Fruit fly (Drosophila melanogaster): ENCODE data around the gene GABA-B-R1.
A peak's percentile ranks its signal among the peaks of the same experiment; 100 is the strongest.

Gene GABA-B-R1

DNA sequence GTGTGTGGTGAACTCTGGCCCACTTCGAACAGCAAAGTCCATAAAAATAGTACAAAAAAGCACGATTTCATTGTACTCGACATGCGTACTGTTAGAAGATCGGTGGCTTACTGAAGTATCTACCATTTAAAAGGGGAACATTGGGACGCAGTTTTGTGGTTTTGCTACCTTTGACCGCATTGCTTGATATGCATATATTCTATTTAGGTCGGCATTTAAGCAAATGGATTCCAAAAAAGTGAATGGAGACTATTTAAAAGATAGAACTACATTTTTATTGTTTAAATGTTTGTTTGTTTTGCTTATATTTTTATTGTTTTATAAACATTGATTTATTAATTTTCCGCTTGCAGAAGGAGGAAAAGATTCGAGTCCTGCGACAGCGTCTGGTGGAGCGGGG, 15.5 kb downstream of the GABA-B-R1 start, which contains the start of gene CG31832:
Gene CG31832 (minus strand): TSS at position 101 of the 400 bp plus-strand sequence.
- no peak for TF ChIP-seq noc (tag; optimal IDR thresholded peaks at IDR 0.05)

dm6 chr2L:15035366-15035765, 19.2 kb downstream of the GABA-B-R1 start, which contains the start of gene yellow-c:
Gene yellow-c, plus strand, starts transcription at chr2L:15035394.
- no peak for TF ChIP-seq noc (tag; optimal IDR thresholded peaks at IDR 0.05)

dm6 chr2L:15038339-15039308, 22.5 kb downstream of the GABA-B-R1 start, which contains the start of gene CIAPIN1:
Gene CIAPIN1, minus strand, starts transcription at chr2L:15038861.
- no peak for TF ChIP-seq noc (tag; optimal IDR thresholded peaks at IDR 0.05)

- TF ChIP-seq noc (tag; optimal IDR thresholded peaks at IDR 0.05), result no peak
These were observed 23.2 kb downstream of the GABA-B-R1 start for dm6 chr2L:15039309-15039772.

DNA sequence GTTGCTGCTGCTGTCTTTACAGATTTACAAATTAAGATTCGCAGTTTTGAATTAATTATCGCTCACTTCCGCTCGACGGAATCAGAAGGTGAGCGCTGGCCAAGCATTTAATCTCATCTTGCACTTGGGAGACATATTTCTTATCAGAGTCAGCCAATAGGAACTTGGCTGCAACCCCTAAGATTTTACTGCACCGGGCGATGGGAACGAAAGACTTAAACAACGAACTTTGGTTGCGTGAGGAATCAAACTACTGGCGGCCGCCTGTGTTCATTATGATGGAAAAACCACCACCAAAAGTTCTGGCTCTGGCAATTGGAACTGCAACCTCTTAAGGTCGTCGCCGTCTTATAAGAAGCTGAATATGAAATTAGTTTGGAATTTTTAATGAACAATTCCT, 27.6 kb downstream of the GABA-B-R1 start:
- no peak for TF ChIP-seq noc (tag; optimal IDR thresholded peaks at IDR 0.05)

- TF ChIP-seq noc (tag; optimal IDR thresholded peaks at IDR 0.05), result no peak
These were observed 36.8 kb downstream of the GABA-B-R1 start for dm6 chr2L:15052805-15053388.

DNA sequence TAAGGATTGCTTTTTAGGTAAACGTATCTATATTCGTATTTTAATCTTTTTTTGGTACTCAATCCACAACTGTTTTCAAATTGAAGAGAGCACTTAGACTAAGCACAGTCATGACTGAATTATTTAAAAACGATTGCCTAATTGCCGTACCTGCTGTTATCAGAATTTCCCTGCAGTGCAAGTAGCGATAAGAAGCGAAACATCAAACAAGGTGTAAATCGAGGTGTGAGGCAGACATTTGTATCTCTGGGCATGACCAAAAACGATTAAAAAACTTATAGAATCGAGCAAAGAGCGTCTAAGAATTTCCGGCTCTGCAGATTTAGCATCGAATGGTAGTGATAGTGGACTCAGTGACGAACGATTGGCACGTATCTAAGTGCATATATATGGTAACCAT, 39.0 kb downstream of the GABA-B-R1 start:
- TF ChIP-seq noc (tag; optimal IDR thresholded peaks at IDR 0.05), result no peak

DNA sequence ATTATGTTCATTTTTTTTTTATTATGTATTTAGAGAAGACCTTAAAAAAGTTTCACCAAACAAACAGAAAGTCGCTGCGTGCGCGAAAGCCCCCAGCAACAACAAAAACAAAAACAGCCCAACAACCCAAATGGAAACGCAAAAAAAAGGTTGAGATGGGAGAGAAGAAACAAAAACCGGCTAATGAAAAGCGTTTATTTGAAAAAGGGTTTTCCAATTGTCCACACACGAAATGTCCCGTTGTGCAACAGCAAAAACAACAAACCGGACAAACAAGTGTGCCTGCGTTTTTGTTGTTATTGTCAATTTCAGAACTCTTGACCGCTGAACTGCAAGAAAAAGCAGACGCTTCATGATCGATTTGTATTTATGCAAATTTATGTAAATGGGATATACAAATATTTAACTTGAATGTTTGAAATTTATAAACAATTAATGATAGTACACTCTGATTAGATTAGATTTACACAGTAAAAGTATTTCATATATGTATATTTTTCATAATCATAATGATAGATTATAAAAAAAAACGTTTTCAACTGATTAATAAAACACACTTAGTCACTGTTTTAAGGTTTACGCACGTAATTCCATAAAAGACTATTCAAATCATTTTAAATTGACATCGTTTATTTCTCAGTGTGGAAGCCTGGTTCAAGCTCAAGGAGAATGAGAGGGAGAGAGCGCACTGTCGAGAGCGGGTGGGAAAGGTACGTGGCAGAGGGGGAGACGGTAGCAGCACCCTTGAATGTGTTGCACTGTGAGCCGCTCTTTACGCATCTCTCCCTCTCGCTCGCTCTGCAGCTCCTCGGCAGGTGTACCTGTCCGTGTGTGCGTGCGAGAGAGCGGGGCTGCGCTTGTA, 40.5 kb downstream of the GABA-B-R1 start:
- TF ChIP-seq noc (tag; optimal IDR thresholded peaks at IDR 0.05), result peak; percentile 65

DNA sequence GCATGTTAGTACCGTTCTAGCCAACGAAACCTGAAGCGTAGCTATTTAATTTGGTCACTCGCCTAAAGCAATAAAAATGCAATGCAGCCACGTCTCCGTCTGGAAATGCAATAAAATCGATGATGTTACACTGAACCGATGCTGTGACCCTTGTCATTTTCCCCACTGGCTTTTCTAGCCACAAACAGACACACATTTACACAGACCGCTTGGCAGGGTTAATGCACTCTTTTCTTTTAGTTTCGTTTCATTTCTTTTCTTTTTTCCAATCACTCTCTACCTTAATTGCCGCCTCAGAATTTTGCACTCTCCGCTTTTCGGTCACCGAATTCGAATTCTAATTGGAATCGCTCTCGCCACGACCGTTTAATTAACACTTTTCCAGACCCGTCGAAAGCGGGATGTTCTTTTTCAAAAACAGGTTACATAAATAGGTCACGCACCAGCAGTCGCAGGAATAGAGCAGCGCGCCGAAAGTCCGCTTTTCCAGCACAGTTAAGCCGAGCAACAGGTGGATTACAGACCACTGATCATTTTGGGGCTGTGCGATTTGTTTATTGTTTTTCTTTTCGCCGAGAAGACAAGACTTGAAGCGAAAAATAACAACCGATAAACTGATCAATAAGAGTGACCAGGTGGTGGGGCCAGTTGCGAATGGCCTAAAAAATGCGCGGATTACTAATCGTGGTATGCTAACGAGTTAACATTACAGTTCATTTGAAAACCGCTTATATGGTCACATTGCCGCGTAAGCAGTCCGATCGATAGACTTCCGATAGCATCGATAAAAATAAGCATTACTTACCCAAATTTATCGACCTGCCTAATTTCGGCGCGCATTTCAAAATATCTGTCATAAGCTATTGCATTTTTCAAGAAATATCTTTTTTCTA, 41.3 kb downstream of the GABA-B-R1 start, which contains the start of gene ck:
Gene ck (minus strand): TSS at position 638 of the 893 bp plus-strand sequence.
- no peak for TF ChIP-seq noc (tag; optimal IDR thresholded peaks at IDR 0.05)

DNA sequence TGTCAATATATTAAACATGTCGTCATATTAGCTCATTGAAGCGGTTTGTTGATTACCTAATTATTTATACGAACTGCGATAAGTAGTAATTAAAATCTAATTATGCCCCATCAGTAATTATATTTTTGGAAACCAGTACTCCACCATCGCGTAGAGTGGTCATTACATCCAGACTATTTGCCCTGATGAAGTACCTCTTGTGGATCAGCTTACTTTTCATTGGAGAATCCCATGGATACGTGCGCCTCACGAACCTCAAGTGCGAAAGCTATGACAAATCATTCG, 41.9 kb downstream of the GABA-B-R1 start, which contains the start of gene CG33679:
Gene CG33679 (plus strand): TSS at position 186 of the 285 bp plus-strand sequence.
- TF ChIP-seq noc (tag; optimal IDR thresholded peaks at IDR 0.05), result no peak

dm6 chr2L:15059000-15059399, 42.9 kb downstream of the GABA-B-R1 start:
- no peak for TF ChIP-seq noc (tag; optimal IDR thresholded peaks at IDR 0.05)

DNA sequence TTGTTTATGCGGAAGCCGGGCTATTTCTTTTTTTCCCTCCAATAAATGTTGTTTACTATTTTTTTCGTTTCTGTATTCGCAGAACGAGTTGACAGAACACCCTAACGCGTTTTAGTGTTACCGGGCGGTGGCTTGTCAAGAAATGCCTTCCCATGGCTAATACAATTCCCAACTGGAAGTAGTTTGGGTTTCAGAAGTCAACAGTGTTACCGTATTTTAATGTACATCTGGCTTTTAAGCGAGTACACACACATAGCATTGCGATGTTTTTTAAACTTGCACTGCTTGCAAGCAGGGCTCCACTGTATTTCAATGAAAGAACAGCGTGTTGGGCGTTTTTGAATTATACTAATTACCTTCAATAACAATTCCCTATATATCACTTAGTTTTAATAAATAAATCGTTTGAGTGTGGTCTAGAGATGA, 44.5 kb downstream of the GABA-B-R1 start, which contains the start of gene TfIIS:
Gene TfIIS (minus strand): TSS at position 178 of the 426 bp plus-strand sequence.
- TF ChIP-seq noc (tag; optimal IDR thresholded peaks at IDR 0.05), result no peak

DNA sequence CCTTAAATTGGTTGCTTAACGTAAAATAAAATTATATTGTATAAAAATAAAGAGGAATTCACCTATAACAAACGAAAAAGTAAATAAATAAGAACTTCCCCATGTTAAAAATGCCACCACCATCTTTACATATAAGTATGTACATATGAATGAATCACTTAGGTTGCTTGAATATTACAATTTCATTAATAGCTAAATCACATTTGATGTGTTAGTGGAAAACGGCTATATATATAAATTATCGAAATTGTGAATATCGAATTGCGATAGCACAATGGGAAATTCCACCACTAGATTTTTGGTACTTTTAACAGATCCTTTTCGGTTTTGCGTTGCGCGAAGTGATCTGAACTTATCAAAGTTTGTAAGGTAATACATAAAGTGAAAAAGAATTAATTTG, 45.2 kb downstream of the GABA-B-R1 start, which contains the start of the genes solo and vas:
Gene solo (plus strand): TSS at position 289 of the 400 bp plus-strand sequence.
Gene vas (plus strand): TSS at position 289 of the 400 bp plus-strand sequence.
- no peak for TF ChIP-seq noc (tag; optimal IDR thresholded peaks at IDR 0.05)

DNA sequence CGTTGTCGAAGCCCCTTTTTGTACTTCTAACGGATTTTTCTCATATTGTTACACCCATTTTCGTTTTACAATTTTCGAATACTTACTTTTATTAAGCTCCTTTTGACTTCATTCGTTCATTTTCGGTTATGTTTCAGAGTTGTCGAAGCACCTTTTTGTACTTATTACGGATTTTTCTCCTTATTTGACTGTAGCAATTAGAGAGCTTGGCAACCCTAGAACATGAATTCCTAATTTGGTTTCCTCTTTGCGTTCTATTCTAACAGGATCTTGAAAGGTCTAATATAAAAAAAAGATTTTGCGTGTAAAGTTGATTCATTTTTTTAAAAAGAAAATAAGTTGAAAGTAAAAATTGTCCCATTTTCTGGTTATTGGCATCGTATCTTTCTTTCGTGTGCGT, 46.0 kb downstream of the GABA-B-R1 start:
- TF ChIP-seq noc (tag; optimal IDR thresholded peaks at IDR 0.05), result no peak

Measured in whole organism, larva.